Worm (Caenorhabditis elegans): Measurements from ENCODE around the gene Y50D4B.4.

DNA sequence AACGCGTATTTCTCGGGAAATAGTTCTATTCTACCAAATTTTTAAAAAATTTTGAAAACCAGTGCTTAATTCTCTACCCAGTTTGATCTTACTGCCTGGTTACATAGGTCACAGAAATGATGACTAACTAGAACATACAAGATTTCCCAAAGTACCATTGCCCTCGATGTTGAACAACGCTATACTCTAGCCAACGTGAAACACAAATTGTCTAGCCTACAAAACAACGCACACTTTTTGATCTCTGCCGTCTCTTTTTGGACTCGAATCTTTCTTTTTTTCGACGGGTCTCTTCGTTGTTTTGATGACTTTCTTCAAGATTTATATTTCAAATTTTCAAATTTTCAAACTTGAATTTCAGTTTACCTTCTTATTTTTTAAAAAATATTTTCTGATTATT lies 7.8 kb downstream of the Y50D4B.4 start, which contains the start of gene Y50D4B.2:
- no peak for TF ChIP-seq lin-54 (GFP tag; optimal IDR thresholded peaks at IDR 0.05)
- TF ChIP-seq ama-1 (optimal IDR thresholded peaks at IDR 0.05): no peak
- no peak for TF ChIP-seq ama-1 (GFP tag; optimal IDR thresholded peaks at IDR 0.05)
- no peak for TF ChIP-seq ztf-22 (GFP tag; optimal IDR thresholded peaks at IDR 0.05)

All from whole organism, young adult.